Worm (Caenorhabditis elegans): ENCODE measurements around the gene daf-22.

Gene daf-22

DNA sequence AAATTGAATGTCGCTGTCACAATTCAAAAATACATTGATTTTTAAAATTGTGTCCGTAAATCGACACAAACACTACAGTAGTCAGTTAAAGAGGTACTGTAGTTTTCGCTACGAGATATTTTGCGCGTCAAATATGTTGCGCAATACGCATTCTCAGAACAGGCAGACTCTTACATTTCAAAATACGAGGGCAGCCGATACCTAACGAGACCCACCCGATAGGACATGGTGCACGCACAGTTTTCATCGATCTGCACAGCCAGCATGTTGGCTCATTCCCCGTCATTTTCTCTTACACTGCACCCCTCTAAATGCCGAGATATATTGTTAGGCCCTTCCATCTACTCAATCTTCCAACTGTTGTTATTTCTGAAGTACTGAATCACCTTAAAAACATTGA lies 36.8 kb upstream of the daf-22 start, which contains the start of gene F15A4.2:
Gene F15A4.2, plus strand, starts transcription at position 301 of the 400 bp plus-strand sequence.
- no peak for TF ChIP-seq ceh-16 (tag; optimal IDR thresholded peaks at IDR 0.05)
- TF ChIP-seq ztf-1 (GFP tag; conservative IDR thresholded peaks at IDR 0.05) = no peak
- no peak for TF ChIP-seq nhr-23 (tag; optimal IDR thresholded peaks at IDR 0.05)
- no peak for TF ChIP-seq ztf-11 (tag; optimal IDR thresholded peaks at IDR 0.05)

- TF ChIP-seq unc-62 (GFP tag; optimal IDR thresholded peaks at IDR 0.05) (no peak), mdl-1 (tag; optimal IDR thresholded peaks at IDR 0.05) (no peak), nhr-6 (tag; optimal IDR thresholded peaks at IDR 0.05) (no peak), lin-39 (tag; optimal IDR thresholded peaks at IDR 0.05) (no peak), F13H6.1 (tag; optimal IDR thresholded peaks at IDR 0.05) (no peak), sem-4 (tag; optimal IDR thresholded peaks at IDR 0.05) (no peak), nhr-10 (tag; optimal IDR thresholded peaks at IDR 0.05) (no peak), nhr-237 (tag; optimal IDR thresholded peaks at IDR 0.05) (no peak), ama-1 (optimal IDR thresholded peaks at IDR 0.05) (no peak), Y55F3AM.14 (GFP tag; optimal IDR thresholded peaks at IDR 0.05) (no peak), sma-3 (GFP tag; optimal IDR thresholded peaks at IDR 0.05) (no peak), nhr-25 (tag; optimal IDR thresholded peaks at IDR 0.05) (no peak), ztf-1 (GFP tag; conservative IDR thresholded peaks at IDR 0.05) (no peak), peb-1 (tag; optimal IDR thresholded peaks at IDR 0.05) (no peak), dmd-4 (tag; optimal IDR thresholded peaks at IDR 0.05) (no peak), lin-11 (tag; optimal IDR thresholded peaks at IDR 0.05) (no peak), nhr-129 (tag; optimal IDR thresholded peaks at IDR 0.05) (no peak), snpc-4 (tag; optimal IDR thresholded peaks at IDR 0.05) (no peak)
These were observed 35.3 kb upstream of the daf-22 start, which contains the start of gene tag-280 for ce11 chrII:12460602-12461453. tag-280 (plus strand) TSS chrII:12460652.

- TF ChIP-seq lin-11 (tag; optimal IDR thresholded peaks at IDR 0.05) = peak; percentile 66
- TF ChIP-seq ZK546.5 (tag; optimal IDR thresholded peaks at IDR 0.05) = peak; percentile 47
- peak; percentile 82 for TF ChIP-seq crh-2 (tag; optimal IDR thresholded peaks at IDR 0.05)
- TF ChIP-seq sma-9 (GFP tag; optimal IDR thresholded peaks at IDR 0.05) = peak; percentile 86
- TF ChIP-seq sma-9 (tag; optimal IDR thresholded peaks at IDR 0.05) = no peak
- TF ChIP-seq elt-3 (tag; optimal IDR thresholded peaks at IDR 0.05) = no peak
- peak; percentile 49 for TF ChIP-seq nhr-237 (tag; optimal IDR thresholded peaks at IDR 0.05)
- peak; percentile 36 for TF ChIP-seq ztf-4 (tag; optimal IDR thresholded peaks at IDR 0.05)
- TF ChIP-seq R02D3.7 (tag; optimal IDR thresholded peaks at IDR 0.05) = peak; percentile 49
- no peak for TF ChIP-seq ztf-1 (GFP tag; conservative IDR thresholded peaks at IDR 0.05)
- TF ChIP-seq F13H6.1 (tag; optimal IDR thresholded peaks at IDR 0.05) = peak; percentile 74
- peak; percentile 41 for TF ChIP-seq nhr-10 (tag; optimal IDR thresholded peaks at IDR 0.05)
- no peak for TF ChIP-seq alr-1 (tag; optimal IDR thresholded peaks at IDR 0.05)
- TF ChIP-seq unc-55 (GFP tag; optimal IDR thresholded peaks at IDR 0.05) = peak; percentile 93
- peak; percentile 40 for TF ChIP-seq nhr-129 (tag; optimal IDR thresholded peaks at IDR 0.05)
- TF ChIP-seq mab-5 (tag; optimal IDR thresholded peaks at IDR 0.05) = peak; percentile 68
- TF ChIP-seq C34F6.9 (tag; optimal IDR thresholded peaks at IDR 0.05) = peak; percentile 85
- no peak for TF ChIP-seq peb-1 (tag; optimal IDR thresholded peaks at IDR 0.05)
- TF ChIP-seq nhr-21 (tag; optimal IDR thresholded peaks at IDR 0.05) = peak; percentile 72
- peak; percentile 82 for TF ChIP-seq sma-3 (GFP tag; optimal IDR thresholded peaks at IDR 0.05)
- TF ChIP-seq Y55F3AM.14 (GFP tag; optimal IDR thresholded peaks at IDR 0.05) = no peak
- peak; percentile 58 for TF ChIP-seq sem-4 (tag; optimal IDR thresholded peaks at IDR 0.05)
- TF ChIP-seq gmeb-1 (tag; optimal IDR thresholded peaks at IDR 0.05) = peak; percentile 99
- peak; percentile 85 for TF ChIP-seq snpc-4 (tag; optimal IDR thresholded peaks at IDR 0.05)
- TF ChIP-seq unc-62 (GFP tag; optimal IDR thresholded peaks at IDR 0.05) = no peak
- peak; percentile 13 for TF ChIP-seq nhr-6 (tag; optimal IDR thresholded peaks at IDR 0.05)
- peak; percentile 7 for TF ChIP-seq zag-1 (tag; optimal IDR thresholded peaks at IDR 0.05)
- TF ChIP-seq mdl-1 (tag; optimal IDR thresholded peaks at IDR 0.05) = peak in 1 of 2 experiments; percentile 14
- TF ChIP-seq lin-13 (GFP tag; optimal IDR thresholded peaks at IDR 0.05) = peak; percentile 85
- TF ChIP-seq ceh-82 (tag; optimal IDR thresholded peaks at IDR 0.05) = no peak
- TF ChIP-seq nhr-25 (tag; optimal IDR thresholded peaks at IDR 0.05) = peak; percentile 81
- peak; percentile 71 for TF ChIP-seq egl-27 (tag; optimal IDR thresholded peaks at IDR 0.05)
- TF ChIP-seq lsy-2 (tag; optimal IDR thresholded peaks at IDR 0.05) = peak; percentile 86 to 92
These were observed 33.9 kb upstream of the daf-22 start, which contains the start of gene tag-281 for ce11 chrII:12459422-12459821. tag-281 (plus strand) TSS chrII:12459761.
